Worm (Caenorhabditis elegans): ENCODE measurements around the gene F53C3.11.

- TF ChIP-seq elt-3 (tag; optimal IDR thresholded peaks at IDR 0.05) (no peak), lin-14 (GFP tag; optimal IDR thresholded peaks at IDR 0.05) (no peak), unc-62 (GFP tag; optimal IDR thresholded peaks at IDR 0.05) (no peak), nhr-77 (tag; optimal IDR thresholded peaks at IDR 0.05) (no peak), tlp-1 (tag; optimal IDR thresholded peaks at IDR 0.05) (no peak), zag-1 (tag; optimal IDR thresholded peaks at IDR 0.05) (no peak), nhr-12 (tag; optimal IDR thresholded peaks at IDR 0.05) (no peak), Y116A8C.19 (tag; optimal IDR thresholded peaks at IDR 0.05; ENCODE audit: borderline replicate concordance) (no peak), ceh-63 (GFP tag; optimal IDR thresholded peaks at IDR 0.05) (no peak), efl-1 (optimal IDR thresholded peaks at IDR 0.05) (no peak), efl-1 (GFP tag; optimal IDR thresholded peaks at IDR 0.05 in 1 of 2) (no peak), ets-5 (GFP tag; IDR thresholded peaks at IDR 0.05) (no peak), ama-1 (optimal IDR thresholded peaks at IDR 0.05) (no peak)
Measured at ce11 chrII:3909301-3909700, 2.8 kb upstream of the F53C3.11 start.

All from whole organism, L1 larva.